Worm (Caenorhabditis elegans) whole organism, mixed stage, embryonic: ENCODE measurements around the gene tsp-13.

ENCODE experiments used
- blmp-1 ChIP-seq: fragments of 150-350 bp; optimal IDR thresholded peaks from 2 replicates; lab custom pipeline; 2014; ENCODE audit warnings: missing biosample characterization, missing genetic modification characterization
- ceh-39 ChIP-seq: fragments of 150-350 bp; optimal IDR thresholded peaks from 2 replicates; lab custom pipeline; 2014; ENCODE audit warnings: missing biosample characterization, missing genetic modification characterization
- elt-1 ChIP-seq: sonication (generic microtip); optimal IDR thresholded peaks from 2 replicates; lab custom pipeline; 2017; ENCODE audit warnings: missing genetic modification characterization, mild to moderate bottlenecking, missing compliant biosample characterization, antibody characterized with exemption, moderate library complexity, borderline replicate concordance; ENCODE audit not compliant: insufficient read depth
- ham-2 ChIP-seq: fragments of 200-800 bp; sonication (Bioruptor generic); optimal IDR thresholded peaks from 2 replicates; lab custom pipeline; 2018; ENCODE audit warnings: mild to moderate bottlenecking, missing genetic modification characterization, missing compliant biosample characterization
- lin-13 ChIP-seq: fragments of 150-350 bp; optimal IDR thresholded peaks from 2 replicates; lab custom pipeline; 2014; ENCODE audit warnings: missing biosample characterization, missing genetic modification characterization
- nhr-237 ChIP-seq: fragments of 150-350 bp; optimal IDR thresholded peaks from 2 replicates; lab custom pipeline; 2014; ENCODE audit warnings: missing biosample characterization, missing genetic modification characterization
- pha-4 ChIP-seq: fragments of 150-350 bp; optimal IDR thresholded peaks from 2 replicates; lab custom pipeline; 2018; ENCODE audit warnings: missing biosample characterization, missing genetic modification reagents, missing genetic modification characterization
- sem-2 ChIP-seq: fragments of 200-800 bp; sonication (Bioruptor generic); optimal IDR thresholded peaks from 2 replicates; lab custom pipeline; 2018; ENCODE audit warnings: mild to moderate bottlenecking, missing genetic modification characterization, missing compliant biosample characterization
- snpc-4 ChIP-seq: fragments of 150-350 bp; optimal IDR thresholded peaks from 2 replicates; lab custom pipeline; 2014; ENCODE audit warnings: missing biosample characterization, missing genetic modification characterization
- unc-39 ChIP-seq: fragments of 150-350 bp; optimal IDR thresholded peaks from 2 replicates; lab custom pipeline; 2014; ENCODE audit warnings: missing biosample characterization, missing genetic modification characterization
- unc-62 ChIP-seq: fragments of 150-350 bp; optimal IDR thresholded peaks from 2 replicates; lab custom pipeline; 2014; ENCODE audit warnings: missing biosample characterization, missing genetic modification reagents, missing genetic modification characterization
- ztf-11 ChIP-seq: fragments of 150-350 bp; optimal IDR thresholded peaks from 2 replicates; lab custom pipeline; 2014; ENCODE audit warnings: missing biosample characterization, missing genetic modification characterization

ce11 chrV:19118312-19118711, 35.6 kb upstream of the tsp-13 start, which contains the start of gene pro-3:
- TF ChIP-seq nhr-237 (tag; lab: Kevin White, UChicago): no peak
- no peak for TF ChIP-seq pha-4 (tag; lab: Kevin White, UChicago)
- no peak for TF ChIP-seq elt-1 (tag; lab: Kevin White, UChicago)
- TF ChIP-seq snpc-4 (tag; lab: Kevin White, UChicago): no peak
- no peak for TF ChIP-seq unc-39
- no peak for TF ChIP-seq ztf-11 (tag; lab: Kevin White, UChicago)
- no peak for TF ChIP-seq ceh-39
- no peak for TF ChIP-seq lin-13 (tag; lab: Kevin White, UChicago)
- TF ChIP-seq unc-62 (GFP tag; lab: Kevin White, UChicago): no peak
- TF ChIP-seq sem-2 (GFP tag; lab: Kevin White, UChicago): no peak
- no peak for TF ChIP-seq blmp-1 (tag; lab: Kevin White, UChicago)
- no peak for TF ChIP-seq ham-2 (GFP tag; lab: Kevin White, UChicago)
